Worm (Caenorhabditis elegans) whole organism, young adult: Measurements from ENCODE around the gene unc-78.

ENCODE experiments used
- B0019.2 ChIP-seq: fragments of 200-800 bp; sonication (Bioruptor generic); conservative IDR thresholded peaks from 2 replicates; pipeline ENCODE4 v1.3.6; 2022; ENCODE audit warnings: missing genetic modification reagents, missing genetic modification characterization, missing compliant biosample characterization
- B0035.1 ChIP-seq: sonication (generic microtip); optimal IDR thresholded peaks from 2 replicates; lab custom pipeline; 2016; ENCODE audit warnings: missing genetic modification characterization, mild to moderate bottlenecking, missing compliant biosample characterization, missing genotype, missing genetic modification reagents
- D2030.7 ChIP-seq: fragments of 200-800 bp; sonication (Bioruptor generic); IDR thresholded peaks from 2 replicates; pipeline ENCODE4 v1.3.6; 2022; ENCODE audit warnings: missing genetic modification reagents, missing genetic modification characterization, missing compliant biosample characterization
- F33H1.4 ChIP-seq: fragments of 200-800 bp; sonication (Bioruptor generic); IDR thresholded peaks from 2 replicates; pipeline ENCODE4 v1.3.6; 2022; ENCODE audit warnings: missing genetic modification reagents, missing genetic modification characterization, missing compliant biosample characterization
- K12H6.12 ChIP-seq: fragments of 200-800 bp; sonication (Bioruptor generic); optimal IDR thresholded peaks from 2 replicates; lab custom pipeline; 2018; ENCODE audit warnings: mild to moderate bottlenecking, missing genetic modification characterization, missing compliant biosample characterization
- Y79H2A.3 ChIP-seq: fragments of 200-800 bp; sonication (Bioruptor generic); conservative IDR thresholded peaks from 2 replicates; pipeline ENCODE4 v1.3.6; 2022; ENCODE audit warnings: missing genetic modification reagents, missing genetic modification characterization, missing compliant biosample characterization
- akir-1 ChIP-seq: fragments of 200-800 bp; sonication (Bioruptor generic); optimal IDR thresholded peaks from 2 replicates; lab custom pipeline; 2018; ENCODE audit warnings: mild to moderate bottlenecking, missing genetic modification characterization, moderate library complexity, missing compliant biosample characterization
- aptf-2 ChIP-seq: fragments of 200-800 bp; sonication (Bioruptor generic); conservative IDR thresholded peaks from 2 replicates; pipeline ENCODE4 v1.3.6; 2022; ENCODE audit warnings: missing genetic modification reagents, missing genetic modification characterization, missing compliant biosample characterization
- atf-7 ChIP-seq: sonication (generic microtip); optimal IDR thresholded peaks from 2 replicates; lab custom pipeline; 2017; ENCODE audit warnings: mild to moderate bottlenecking, missing genetic modification characterization, missing compliant biosample characterization
- attf-3 ChIP-seq: fragments of 200-800 bp; sonication (Bioruptor generic); conservative IDR thresholded peaks from 2 replicates; pipeline ENCODE4 v1.3.6; 2022; ENCODE audit warnings: missing genetic modification reagents, missing genetic modification characterization, missing compliant biosample characterization
- attf-6 ChIP-seq: fragments of 200-800 bp; sonication (Bioruptor generic); IDR thresholded peaks from 2 replicates; pipeline ENCODE4 v1.3.6; 2022; ENCODE audit warnings: missing genetic modification reagents, missing genetic modification characterization, missing compliant biosample characterization
- ceh-27 ChIP-seq: fragments of 200-800 bp; sonication (Bioruptor generic); optimal IDR thresholded peaks from 2 replicates; lab custom pipeline; 2018; ENCODE audit warnings: mild to moderate bottlenecking, missing genetic modification characterization, moderate library complexity, missing compliant biosample characterization
- ceh-40 ChIP-seq: fragments of 200-800 bp; sonication (Bioruptor generic); IDR thresholded peaks from 2 replicates; pipeline ENCODE4 v1.3.6; 2022; ENCODE audit warnings: missing genetic modification characterization, missing compliant biosample characterization
- ceh-58 ChIP-seq: fragments of 200-800 bp; sonication (Bioruptor generic); IDR thresholded peaks from 2 replicates; pipeline ENCODE4 v1.3.6; 2022; ENCODE audit warnings: missing genetic modification characterization, missing compliant biosample characterization
- ceh-79 ChIP-seq: sonication (generic microtip); optimal IDR thresholded peaks from 2 replicates; lab custom pipeline; 2017; ENCODE audit warnings: mild to moderate bottlenecking, missing genetic modification characterization, missing compliant biosample characterization
- die-1 ChIP-seq: sonication (generic microtip); optimal IDR thresholded peaks from 2 replicates; lab custom pipeline; 2016; ENCODE audit warnings: missing genotype, mild to moderate bottlenecking, missing genetic modification characterization, missing compliant biosample characterization
- efl-1 ChIP-seq: fragments of 150-350 bp; optimal IDR thresholded peaks from 2 replicates; lab custom pipeline; 2014; ENCODE audit warnings: missing biosample characterization, missing genetic modification reagents, missing genetic modification characterization
- egl-44 ChIP-seq: fragments of 200-800 bp; sonication (Bioruptor generic); IDR thresholded peaks from 2 replicates; pipeline ENCODE4 v1.3.6; 2022; ENCODE audit warnings: missing genetic modification reagents, missing genetic modification characterization, missing compliant biosample characterization
- egrh-3 ChIP-seq: fragments of 200-800 bp; sonication (Bioruptor generic); IDR thresholded peaks from 2 replicates; pipeline ENCODE4 v1.3.6; 2022; ENCODE audit warnings: missing genetic modification reagents, missing genetic modification characterization, missing compliant biosample characterization
- him-1 ChIP-seq: sonication (generic microtip); optimal IDR thresholded peaks from 2 replicates; lab custom pipeline; 2016; ENCODE audit warnings: missing genotype, missing genetic modification reagents, missing genetic modification characterization, missing compliant biosample characterization
- let-526 ChIP-seq: fragments of 200-800 bp; sonication (Bioruptor generic); IDR thresholded peaks from 2 replicates; pipeline ENCODE4 v1.3.6; 2022; ENCODE audit warnings: missing genetic modification reagents, missing genetic modification characterization, missing compliant biosample characterization
- lin-40 ChIP-seq: sonication (generic microtip); optimal IDR thresholded peaks from 2 replicates; lab custom pipeline; 2016; ENCODE audit warnings: missing genetic modification characterization, mild to moderate bottlenecking, missing compliant biosample characterization, missing genotype, missing genetic modification reagents
- lsl-1 ChIP-seq: fragments of 200-800 bp; sonication (Bioruptor generic); optimal IDR thresholded peaks from 2 replicates; lab custom pipeline; 2018; ENCODE audit warnings: mild to moderate bottlenecking, missing genetic modification characterization, moderate library complexity, missing compliant biosample characterization
- lsy-27 ChIP-seq: sonication (generic microtip); optimal IDR thresholded peaks from 2 replicates; lab custom pipeline; 2017; ENCODE audit warnings: missing genetic modification characterization, mild to moderate bottlenecking, missing compliant biosample characterization, antibody characterized with exemption, missing genotype, borderline replicate concordance; ENCODE audit not compliant: insufficient read depth
- madf-3 ChIP-seq: fragments of 200-800 bp; sonication (Bioruptor generic); IDR thresholded peaks from 2 replicates; pipeline ENCODE4 v1.3.6; 2022; ENCODE audit warnings: missing genetic modification reagents, missing genetic modification characterization, missing compliant biosample characterization
- madf-8 ChIP-seq: fragments of 200-800 bp; sonication (Bioruptor generic); conservative IDR thresholded peaks from 2 replicates; pipeline ENCODE4 v1.3.6; 2022; ENCODE audit warnings: missing genetic modification reagents, missing genetic modification characterization, missing compliant biosample characterization
- mel-28 ChIP-seq: sonication (generic microtip); optimal IDR thresholded peaks from 2 replicates; lab custom pipeline; 2016; ENCODE audit warnings: borderline replicate concordance, mild to moderate bottlenecking, missing genetic modification characterization, missing compliant biosample characterization
- mxl-1 ChIP-seq: sonication (generic microtip); optimal IDR thresholded peaks from 2 replicates; lab custom pipeline; 2016; ENCODE audit warnings: missing genetic modification characterization, missing compliant biosample characterization
- nhr-80 ChIP-seq: sonication (generic microtip); optimal IDR thresholded peaks from 2 replicates; lab custom pipeline; 2016; ENCODE audit warnings: missing genetic modification characterization, missing compliant biosample characterization
- nhr-90 ChIP-seq: sonication (generic microtip); optimal IDR thresholded peaks from 2 replicates; lab custom pipeline; 2016; ENCODE audit warnings: missing genotype, mild to moderate bottlenecking, missing genetic modification characterization, missing compliant biosample characterization
- repo-1 ChIP-seq: sonication (generic microtip); optimal IDR thresholded peaks from 2 replicates; lab custom pipeline; 2017; ENCODE audit warnings: mild to moderate bottlenecking, missing genetic modification characterization, missing compliant biosample characterization
- rpc-1 ChIP-seq, 2 experiments: fragments of 150-350 bp in 1 of 2; sonication (generic microtip) in 1 of 2; optimal IDR thresholded peaks; 2 replicates each; lab custom pipeline; 2014 to 2018; ENCODE audit warnings: missing biosample characterization in 1 of 2, missing genetic modification characterization in 1 of 2, missing genetic modification reagents in 1 of 2, missing genotype in 1 of 2
- somi-1 ChIP-seq: fragments of 200-800 bp; sonication (Bioruptor generic); optimal IDR thresholded peaks from 2 replicates; lab custom pipeline; 2018; ENCODE audit warnings: mild to moderate bottlenecking, missing genetic modification characterization, missing compliant biosample characterization
- tbx-9 ChIP-seq: sonication (generic microtip); optimal IDR thresholded peaks from 2 replicates; lab custom pipeline; 2016; ENCODE audit warnings: borderline replicate concordance, missing genetic modification characterization, inconsistent platforms, missing compliant biosample characterization
- tlf-1 ChIP-seq: fragments of 200-800 bp; sonication (Bioruptor generic); optimal IDR thresholded peaks from 2 replicates; lab custom pipeline; 2018; ENCODE audit warnings: mild to moderate bottlenecking, missing genetic modification characterization, missing compliant biosample characterization
- zfh-2 ChIP-seq: fragments of 200-800 bp; sonication (Bioruptor generic); conservative IDR thresholded peaks from 2 replicates; pipeline ENCODE4 v1.3.6; 2022; ENCODE audit warnings: missing genetic modification reagents, missing genetic modification characterization, missing compliant biosample characterization
- ztf-18 ChIP-seq: sonication (generic microtip); optimal IDR thresholded peaks from 2 replicates; lab custom pipeline; 2016; ENCODE audit warnings: missing genotype, mild to moderate bottlenecking, missing genetic modification characterization, missing compliant biosample characterization

The unc-78 gene

DNA sequence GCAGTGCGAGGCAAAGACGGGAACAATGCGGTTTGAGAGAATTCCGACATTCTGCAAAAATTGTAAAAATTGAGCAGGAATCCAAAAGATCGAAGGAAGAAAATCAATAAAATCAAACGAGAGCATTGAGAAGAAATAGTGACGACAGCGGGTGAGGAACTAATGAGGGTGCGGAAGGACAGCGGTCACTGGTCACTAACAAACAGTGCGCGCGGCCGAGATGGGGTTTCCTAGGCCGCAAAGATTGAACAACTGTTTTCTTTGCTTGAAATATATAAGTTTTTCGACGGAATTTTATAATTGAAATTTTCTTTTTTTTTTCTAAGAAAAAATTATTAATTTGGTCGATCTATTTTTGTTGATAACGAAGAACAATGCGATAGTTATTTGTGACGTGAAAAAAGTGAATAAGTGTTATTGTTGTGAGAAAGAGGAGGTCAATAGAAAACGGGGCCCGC, at the start of gene unc-78:
Gene unc-78 (minus strand): TSS at position 51 of the 458 bp plus-strand sequence.
- TF ChIP-seq D2030.7: no peak
- TF ChIP-seq nhr-80 (tag; lab: Kevin White, UChicago): peak; percentile 12

- no peak for TF ChIP-seq F33H1.4 (GFP tag; lab: Robert Waterston, UW)
- TF ChIP-seq mel-28: no peak
- peak; percentile 47; the same call in 1 of the 2 replicates for TF ChIP-seq zfh-2 (GFP tag; lab: Robert Waterston, UW)
Measured at ce11 chrX:3455561-3455960, 44.1 kb upstream of the unc-78 start.

DNA sequence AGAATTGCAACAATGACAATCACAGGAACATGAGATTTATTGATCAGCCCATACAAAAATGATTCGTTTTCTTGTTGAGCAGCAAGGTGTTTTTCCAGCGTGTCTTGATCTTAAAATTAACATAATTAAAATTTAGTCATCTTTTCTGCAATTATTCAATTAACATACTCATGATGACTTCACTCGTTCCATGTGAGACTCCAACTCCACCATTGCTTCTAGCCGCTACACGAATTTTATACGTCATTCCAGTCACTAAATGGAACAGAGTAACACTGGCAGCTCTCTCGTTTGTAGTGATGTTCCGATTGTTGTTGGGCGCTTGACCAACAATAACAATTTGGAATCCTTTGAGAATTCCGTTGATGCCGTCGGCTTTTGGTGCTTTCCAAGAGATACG, 42.5 kb upstream of the unc-78 start:
- TF ChIP-seq egrh-3 (GFP tag; lab: Robert Waterston, UW) (no peak), akir-1 (GFP tag; lab: Kevin White, UChicago) (no peak), atf-7 (tag; lab: Kevin White, UChicago) (no peak), egl-44 (no peak), lin-40 (tag; lab: Kevin White, UChicago) (no peak), madf-3 (GFP tag; lab: Robert Waterston, UW) (no peak), ceh-27 (no peak)

ce11 chrX:3451122-3451521, 39.7 kb upstream of the unc-78 start, which contains the start of gene ZK813.5:
Gene ZK813.5 (minus strand): TSS chrX:3451222.
- no peak for TF ChIP-seq ceh-79 (tag; lab: Kevin White, UChicago)
- TF ChIP-seq tbx-9 (tag; lab: Kevin White, UChicago): no peak
- TF ChIP-seq die-1: no peak
- TF ChIP-seq efl-1 (GFP tag; lab: Kevin White, UChicago): no peak
- TF ChIP-seq aptf-2 (GFP tag; lab: Robert Waterston, UW): no peak
- no peak for TF ChIP-seq mxl-1 (tag; lab: Kevin White, UChicago)
- TF ChIP-seq tlf-1 (GFP tag; lab: Kevin White, UChicago): no peak
- TF ChIP-seq ceh-40: no peak
- TF ChIP-seq attf-6 (GFP tag; lab: Robert Waterston, UW): no peak
- TF ChIP-seq him-1 (tag; lab: Kevin White, UChicago): no peak
- TF ChIP-seq zfh-2 (GFP tag; lab: Robert Waterston, UW): no peak
- TF ChIP-seq let-526 (GFP tag; lab: Robert Waterston, UW): no peak
- TF ChIP-seq rpc-1 (optimal IDR thresholded peaks at IDR 0.05; lab: Kevin White, UChicago): no peak
- TF ChIP-seq rpc-1 (tag; optimal IDR thresholded peaks at IDR 0.05; lab: Kevin White, UChicago): no peak
- TF ChIP-seq somi-1: no peak

- TF ChIP-seq B0019.2 (GFP tag; lab: Robert Waterston, UW) (no peak), lsl-1 (GFP tag; lab: Kevin White, UChicago) (no peak), egl-44 (no peak), nhr-90 (tag; lab: Kevin White, UChicago) (no peak), ceh-58 (GFP tag; lab: Robert Waterston, UW) (no peak), ztf-18 (tag; lab: Kevin White, UChicago) (no peak), aptf-2 (GFP tag; lab: Robert Waterston, UW) (no peak), Y79H2A.3 (GFP tag; lab: Robert Waterston, UW) (no peak), B0035.1 (no peak), somi-1 (no peak), K12H6.12 (no peak), repo-1 (no peak), lsy-27 (no peak), madf-8 (GFP tag; lab: Robert Waterston, UW) (no peak), attf-3 (no peak)
Measured at ce11 chrX:3446011-3446410, 34.6 kb upstream of the unc-78 start, which contains the start of gene ZK813.1. Gene ZK813.1 (plus strand): TSS chrX:3446311.
